Fruit fly (Drosophila melanogaster): ENCODE data around the gene CG3225.
A peak's percentile ranks its signal among the peaks of the same experiment; 100 is the strongest.

Gene CG3225

dm6 chr2L:4838494-4839320 is 20.7 kb upstream of the CG3225 start (continued):
- no peak for TF ChIP-seq Mad (GFP tag; optimal IDR thresholded peaks at IDR 0.05)
- no peak for TF ChIP-seq mld (GFP tag; IDR thresholded peaks at IDR 0.05; ENCODE audit: partially characterized antibody)
- no peak for TF ChIP-seq CG4617 (GFP tag; optimal IDR thresholded peaks at IDR 0.05; ENCODE audit: borderline replicate concordance)
- TF ChIP-seq Nf-YA (GFP tag; IDR thresholded peaks at IDR 0.05): peak; percentile 28; the same call in 1 of the 2 replicates
- no peak for TF ChIP-seq Ptx1 (GFP tag; IDR thresholded peaks at IDR 0.05)
- no peak for TF ChIP-seq vvl (GFP tag; IDR thresholded peaks at IDR 0.05)
- TF ChIP-seq CG12219 (GFP tag; optimal IDR thresholded peaks at IDR 0.05): peak; percentile 52
- TF ChIP-seq CG8924 (tag; optimal IDR thresholded peaks at IDR 0.05): no peak
- TF ChIP-seq Fer1 (GFP tag; optimal IDR thresholded peaks at IDR 0.05): peak; percentile 28
- TF ChIP-seq Ssrp (tag; optimal IDR thresholded peaks at IDR 0.05): peak; percentile 1
- TF ChIP-seq tap (tag; optimal IDR thresholded peaks at IDR 0.05): no peak
- no peak for TF ChIP-seq CG10979 (tag; optimal IDR thresholded peaks at IDR 0.05)
- TF ChIP-seq D19B (GFP tag; optimal IDR thresholded peaks at IDR 0.05): no peak
- no peak for TF ChIP-seq CG30403 (GFP tag; optimal IDR thresholded peaks at IDR 0.05)
- no peak for TF ChIP-seq Doc2 (GFP tag; IDR thresholded peaks at IDR 0.05)
- TF ChIP-seq Hr3 (GFP tag; optimal IDR thresholded peaks at IDR 0.05): no peak
- TF ChIP-seq fru (optimal IDR thresholded peaks at IDR 0.05): no peak
- TF ChIP-seq CG15073 (GFP tag; optimal IDR thresholded peaks at IDR 0.05): no peak
- no peak for TF ChIP-seq ash1 (GFP tag; optimal IDR thresholded peaks at IDR 0.05)
- peak; percentile 3 for TF ChIP-seq tup (GFP tag; optimal IDR thresholded peaks at IDR 0.05)
- no peak for TF ChIP-seq zen2 (GFP tag; IDR thresholded peaks at IDR 0.05; ENCODE audit: partially characterized antibody)
- no peak for TF ChIP-seq CG14441 (GFP tag; IDR thresholded peaks at IDR 0.05)
- no peak for TF ChIP-seq pzg (GFP tag; optimal IDR thresholded peaks at IDR 0.05)
- TF ChIP-seq CG3995 (GFP tag; optimal IDR thresholded peaks at IDR 0.05): no peak
- peak; percentile 5; the same call in 1 of the 2 replicates for TF ChIP-seq bowl (GFP tag; IDR thresholded peaks at IDR 0.05)
- no peak for TF ChIP-seq CG16863 (GFP tag; optimal IDR thresholded peaks at IDR 0.05)
- TF ChIP-seq Awh (GFP tag; IDR thresholded peaks at IDR 0.05): peak; percentile 40; the same call in 1 of the 2 replicates
- TF ChIP-seq Neu2 (GFP tag; optimal IDR thresholded peaks at IDR 0.05; ENCODE audit: borderline replicate concordance): no peak
- TF ChIP-seq CG1603 (tag; optimal IDR thresholded peaks at IDR 0.05): no peak
- TF ChIP-seq yki (optimal IDR thresholded peaks at IDR 0.05): no peak
- no peak for TF ChIP-seq CG9437 (GFP tag; optimal IDR thresholded peaks at IDR 0.05)
- TF ChIP-seq CG17328 (GFP tag; IDR thresholded peaks at IDR 0.05): no peak
- TF ChIP-seq HHEX (GFP tag; optimal IDR thresholded peaks at IDR 0.05): peak; percentile 49
- no peak for TF ChIP-seq ro (GFP tag; IDR thresholded peaks at IDR 0.05)
- no peak for TF ChIP-seq CG7271 (tag; optimal IDR thresholded peaks at IDR 0.05)
- TF ChIP-seq grau (tag; optimal IDR thresholded peaks at IDR 0.05): no peak
- no peak for TF ChIP-seq amos (GFP tag; IDR thresholded peaks at IDR 0.05; ENCODE audit: partially characterized antibody)
- no peak for TF ChIP-seq tgo (GFP tag; IDR thresholded peaks at IDR 0.05)
- no peak for TF ChIP-seq sisA (GFP tag; IDR thresholded peaks at IDR 0.05)
- peak; percentile 44 for TF ChIP-seq CG33557 (GFP tag; optimal IDR thresholded peaks at IDR 0.05)
- no peak for TF ChIP-seq CG5245 (GFP tag; optimal IDR thresholded peaks at IDR 0.05)
- TF ChIP-seq CG9609 (GFP tag; optimal IDR thresholded peaks at IDR 0.05): no peak
- TF ChIP-seq MESR4 (GFP tag; optimal IDR thresholded peaks at IDR 0.05): no peak
- TF ChIP-seq Oli (tag; optimal IDR thresholded peaks at IDR 0.05): no peak
- TF ChIP-seq Atf6 (GFP tag; IDR thresholded peaks at IDR 0.05): no peak
- no peak for TF ChIP-seq dmrt11E (tag; optimal IDR thresholded peaks at IDR 0.05)
- TF ChIP-seq B-H2 (GFP tag; optimal IDR thresholded peaks at IDR 0.05): no peak
- peak; percentile 19 for TF ChIP-seq CG6765 (GFP tag; optimal IDR thresholded peaks at IDR 0.05)
- TF ChIP-seq Dek (tag; optimal IDR thresholded peaks at IDR 0.05): no peak
- no peak for TF ChIP-seq lilli (GFP tag; optimal IDR thresholded peaks at IDR 0.05)

Measured in whole organism, embryonic.